Fruit fly (Drosophila melanogaster) Kc167 (cell line): ENCODE measurements around the gene CG32988.

Source experiments
- Myc ChIP-seq: fragments of >200 bp; optimal IDR thresholded peaks from 2 replicates; lab custom pipeline; 2017; ENCODE audit warnings: missing external identifiers
- Sin3A ChIP-seq: fragments of >200 bp; optimal IDR thresholded peaks from 2 replicates; lab custom pipeline; 2018; ENCODE audit warnings: missing external identifiers

dm6 chr2L:8820539-8820938 is 44.1 kb upstream of the CG32988 start:
- TF ChIP-seq Sin3A (lab: Kevin White, UChicago) (no peak), Myc (lab: Kevin White, UChicago) (no peak)
